Fruit fly (Drosophila melanogaster) S2 (cell line): Measurements from ENCODE around the gene Gem2.

Experiments
- CG8478 ChIP-seq: fragments of >200 bp; optimal IDR thresholded peaks from 2 replicates; lab custom pipeline; 2018
- CTCF ChIP-seq, 2 experiments: fragments of >200 bp; optimal IDR thresholded peaks; 2 replicates each; lab custom pipeline; 2018

- no peak for TF ChIP-seq CG8478
- TF ChIP-seq CTCF (optimal IDR thresholded peaks at IDR 0.05; lab: Kevin White, UChicago): no peak
Measured at dm6 chr3L:19074673-19075402, 25.3 kb downstream of the Gem2 start.
